Worm (Caenorhabditis elegans) whole organism, mixed stage, embryonic: ENCODE results near the gene T23F2.3.

Experiments
- M03D4.4 ChIP-seq: sonication (generic microtip); optimal IDR thresholded peaks from 2 replicates; lab custom pipeline; 2017; ENCODE audit warnings: mild to moderate bottlenecking, missing genetic modification characterization, missing compliant biosample characterization
- bed-3 ChIP-seq: fragments of 200-800 bp; sonication (Bioruptor generic); optimal IDR thresholded peaks from 3 replicates; lab custom pipeline; 2018; ENCODE audit warnings: mild to moderate bottlenecking, missing genetic modification characterization, moderate library complexity, missing compliant biosample characterization
- blmp-1 ChIP-seq: fragments of 150-350 bp; optimal IDR thresholded peaks from 2 replicates; lab custom pipeline; 2014; ENCODE audit warnings: missing biosample characterization, missing genetic modification characterization
- ceh-39 ChIP-seq: fragments of 150-350 bp; optimal IDR thresholded peaks from 2 replicates; lab custom pipeline; 2014; ENCODE audit warnings: missing biosample characterization, missing genetic modification characterization
- ceh-43 ChIP-seq: fragments of 200-800 bp; sonication (Bioruptor generic); optimal IDR thresholded peaks from 2 replicates; lab custom pipeline; 2018; ENCODE audit warnings: mild to moderate bottlenecking, missing genetic modification characterization, moderate library complexity, missing compliant biosample characterization
- ceh-83 ChIP-seq: fragments of 200-800 bp; sonication (Bioruptor generic); optimal IDR thresholded peaks from 2 replicates; lab custom pipeline; 2018; ENCODE audit warnings: mild to moderate bottlenecking, missing genetic modification characterization, missing compliant biosample characterization
- ces-1 ChIP-seq: fragments of 150-350 bp; optimal IDR thresholded peaks from 2 replicates; lab custom pipeline; 2014; ENCODE audit warnings: missing biosample characterization, missing genetic modification reagents, missing genetic modification characterization
- cnd-1 ChIP-seq: fragments of 200-800 bp; sonication (Bioruptor generic); optimal IDR thresholded peaks from 2 replicates; lab custom pipeline; 2018; ENCODE audit warnings: mild to moderate bottlenecking, missing genetic modification characterization, missing compliant biosample characterization
- drap-1 ChIP-seq: fragments of 200-800 bp; sonication (Bioruptor generic); optimal IDR thresholded peaks from 3 replicates; lab custom pipeline; 2018; ENCODE audit warnings: mild to moderate bottlenecking, missing genetic modification characterization, missing compliant biosample characterization
- elt-1 ChIP-seq: sonication (generic microtip); optimal IDR thresholded peaks from 2 replicates; lab custom pipeline; 2017; ENCODE audit warnings: missing genetic modification characterization, mild to moderate bottlenecking, missing compliant biosample characterization, antibody characterized with exemption, moderate library complexity, borderline replicate concordance; ENCODE audit not compliant: insufficient read depth
- elt-3 ChIP-seq: fragments of 150-350 bp; optimal IDR thresholded peaks from 2 replicates; lab custom pipeline; 2014; ENCODE audit warnings: missing biosample characterization, missing genetic modification characterization
- flh-1 ChIP-seq: fragments of 200-800 bp; sonication (Bioruptor generic); optimal IDR thresholded peaks from 2 replicates; lab custom pipeline; 2018; ENCODE audit warnings: mild to moderate bottlenecking, missing genetic modification characterization, moderate library complexity, missing compliant biosample characterization
- ham-2 ChIP-seq: fragments of 200-800 bp; sonication (Bioruptor generic); optimal IDR thresholded peaks from 2 replicates; lab custom pipeline; 2018; ENCODE audit warnings: mild to moderate bottlenecking, missing genetic modification characterization, missing compliant biosample characterization
- hlh-1 ChIP-seq: fragments of 150-350 bp; optimal IDR thresholded peaks from 2 replicates; lab custom pipeline; 2014; ENCODE audit warnings: missing biosample characterization, missing genetic modification reagents, missing genetic modification characterization
- lin-13 ChIP-seq: fragments of 150-350 bp; optimal IDR thresholded peaks from 2 replicates; lab custom pipeline; 2014; ENCODE audit warnings: missing biosample characterization, missing genetic modification characterization
- lin-32 ChIP-seq: fragments of 200-800 bp; sonication (Bioruptor generic); optimal IDR thresholded peaks from 2 replicates; lab custom pipeline; 2018; ENCODE audit warnings: mild to moderate bottlenecking, missing genetic modification characterization, missing compliant biosample characterization
- lsy-2 ChIP-seq: fragments of 150-350 bp; optimal IDR thresholded peaks from 2 replicates; lab custom pipeline; 2014; ENCODE audit warnings: missing biosample characterization, missing genetic modification characterization
- mab-5 ChIP-seq: fragments of 150-350 bp; optimal IDR thresholded peaks from 2 replicates; lab custom pipeline; 2014; ENCODE audit warnings: missing biosample characterization, missing genetic modification characterization
- mep-1 ChIP-seq: fragments of 150-350 bp; optimal IDR thresholded peaks from 2 replicates; lab custom pipeline; 2017; ENCODE audit warnings: missing biosample characterization, missing genetic modification reagents, missing genetic modification characterization, inconsistent platforms
- mls-2 ChIP-seq: sonication (generic microtip); optimal IDR thresholded peaks from 2 replicates; lab custom pipeline; 2016; ENCODE audit warnings: mild to moderate bottlenecking, missing genetic modification characterization, moderate library complexity, missing compliant biosample characterization
- nhr-12 ChIP-seq: fragments of 150-350 bp; optimal IDR thresholded peaks from 2 replicates; lab custom pipeline; 2014; ENCODE audit warnings: missing biosample characterization, missing genetic modification characterization
- nhr-2 ChIP-seq: fragments of 150-350 bp; optimal IDR thresholded peaks from 2 replicates; lab custom pipeline; 2014; ENCODE audit warnings: missing biosample characterization, missing genetic modification characterization
- nhr-237 ChIP-seq: fragments of 150-350 bp; optimal IDR thresholded peaks from 2 replicates; lab custom pipeline; 2014; ENCODE audit warnings: missing biosample characterization, missing genetic modification characterization
- nhr-28 ChIP-seq: fragments of 150-350 bp; optimal IDR thresholded peaks from 2 replicates; lab custom pipeline; 2014; ENCODE audit warnings: missing biosample characterization, missing genetic modification characterization
- nhr-76 ChIP-seq: sonication (generic microtip); optimal IDR thresholded peaks from 2 replicates; lab custom pipeline; 2017; ENCODE audit warnings: missing biosample characterization, missing genetic modification characterization
- pha-4 ChIP-seq: fragments of 150-350 bp; optimal IDR thresholded peaks from 2 replicates; lab custom pipeline; 2018; ENCODE audit warnings: missing biosample characterization, missing genetic modification reagents, missing genetic modification characterization
- sem-2 ChIP-seq: fragments of 200-800 bp; sonication (Bioruptor generic); optimal IDR thresholded peaks from 2 replicates; lab custom pipeline; 2018; ENCODE audit warnings: mild to moderate bottlenecking, missing genetic modification characterization, missing compliant biosample characterization
- snpc-4 ChIP-seq: fragments of 150-350 bp; optimal IDR thresholded peaks from 2 replicates; lab custom pipeline; 2014; ENCODE audit warnings: missing biosample characterization, missing genetic modification characterization
- sptf-1 ChIP-seq: sonication (generic microtip); optimal IDR thresholded peaks from 2 replicates; lab custom pipeline; 2017; ENCODE audit warnings: mild to moderate bottlenecking, missing genetic modification characterization, moderate library complexity, missing compliant biosample characterization
- tbx-8 ChIP-seq: fragments of 200-800 bp; sonication (Bioruptor generic); optimal IDR thresholded peaks from 2 replicates; lab custom pipeline; 2018; ENCODE audit warnings: mild to moderate bottlenecking, missing genetic modification characterization, moderate library complexity, missing compliant biosample characterization
- unc-120 ChIP-seq: sonication (generic microtip); optimal IDR thresholded peaks from 2 replicates; lab custom pipeline; 2017; ENCODE audit warnings: missing genetic modification characterization, missing compliant biosample characterization; ENCODE audit not compliant: poor library complexity, severe bottlenecking
- unc-39 ChIP-seq: fragments of 150-350 bp; optimal IDR thresholded peaks from 2 replicates; lab custom pipeline; 2014; ENCODE audit warnings: missing biosample characterization, missing genetic modification characterization
- unc-62 ChIP-seq: fragments of 150-350 bp; optimal IDR thresholded peaks from 2 replicates; lab custom pipeline; 2014; ENCODE audit warnings: missing biosample characterization, missing genetic modification reagents, missing genetic modification characterization
- zip-8 ChIP-seq: fragments of 150-350 bp; optimal IDR thresholded peaks from 2 replicates; lab custom pipeline; 2014; ENCODE audit warnings: missing biosample characterization, missing genetic modification characterization
- ztf-11 ChIP-seq: fragments of 150-350 bp; optimal IDR thresholded peaks from 2 replicates; lab custom pipeline; 2014; ENCODE audit warnings: missing biosample characterization, missing genetic modification characterization

The T23F2.3 gene

DNA sequence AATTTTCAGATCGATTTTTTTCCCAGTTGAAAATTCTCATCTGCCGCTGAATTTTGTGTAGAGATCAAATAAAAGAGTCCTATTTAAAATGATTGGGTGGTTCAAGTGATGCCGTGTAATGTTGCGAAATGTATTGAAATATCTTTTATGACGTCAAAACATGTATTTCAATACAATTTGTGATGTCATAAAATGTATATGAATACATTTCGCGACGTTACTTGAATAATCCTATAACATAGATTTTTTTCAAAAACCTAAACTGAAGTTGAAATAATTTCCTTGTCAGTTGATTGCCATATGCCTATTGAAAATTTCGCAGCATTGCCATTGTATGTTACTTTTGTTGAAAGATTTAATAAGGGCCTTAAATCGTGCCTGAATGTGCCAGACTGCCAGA is 22.6 kb downstream of the T23F2.3 start, which contains the start of gene F55D1.1:
Gene F55D1.1, plus strand, starts transcription at position 301 of the 400 bp plus-strand sequence.
- TF ChIP-seq unc-120 (tag; lab: Kevin White, UChicago) (no peak), ces-1 (no peak), unc-62 (GFP tag; lab: Kevin White, UChicago) (no peak), ham-2 (no peak), mab-5 (no peak), drap-1 (GFP tag; lab: Kevin White, UChicago) (no peak), mls-2 (no peak), ztf-11 (tag; lab: Kevin White, UChicago) (no peak), ceh-83 (GFP tag; lab: Kevin White, UChicago) (no peak)

DNA sequence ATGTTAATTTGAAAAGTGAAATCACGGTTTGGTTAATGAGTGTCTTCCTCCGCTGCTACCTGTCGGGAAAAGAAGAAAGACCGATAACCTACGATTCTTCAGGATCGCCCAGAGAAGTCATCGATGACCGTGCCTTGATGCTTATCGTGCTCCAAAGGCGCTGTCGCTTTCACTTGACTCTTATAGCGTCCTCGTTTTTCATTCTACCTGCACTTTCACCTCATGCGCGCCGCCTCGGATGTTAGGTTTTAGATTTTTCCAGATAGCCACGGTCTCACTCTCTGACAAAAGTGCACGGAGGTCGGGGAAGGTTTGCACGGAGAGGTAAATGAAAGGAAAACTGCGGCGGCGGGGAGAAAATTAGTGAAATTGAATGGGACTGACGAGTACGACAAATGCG is 23.3 kb downstream of the T23F2.3 start:
- peak; percentile 31 for TF ChIP-seq elt-1 (tag; lab: Kevin White, UChicago)
- no peak for TF ChIP-seq ceh-43
- TF ChIP-seq blmp-1 (tag; lab: Kevin White, UChicago), result peak; percentile 60

DNA sequence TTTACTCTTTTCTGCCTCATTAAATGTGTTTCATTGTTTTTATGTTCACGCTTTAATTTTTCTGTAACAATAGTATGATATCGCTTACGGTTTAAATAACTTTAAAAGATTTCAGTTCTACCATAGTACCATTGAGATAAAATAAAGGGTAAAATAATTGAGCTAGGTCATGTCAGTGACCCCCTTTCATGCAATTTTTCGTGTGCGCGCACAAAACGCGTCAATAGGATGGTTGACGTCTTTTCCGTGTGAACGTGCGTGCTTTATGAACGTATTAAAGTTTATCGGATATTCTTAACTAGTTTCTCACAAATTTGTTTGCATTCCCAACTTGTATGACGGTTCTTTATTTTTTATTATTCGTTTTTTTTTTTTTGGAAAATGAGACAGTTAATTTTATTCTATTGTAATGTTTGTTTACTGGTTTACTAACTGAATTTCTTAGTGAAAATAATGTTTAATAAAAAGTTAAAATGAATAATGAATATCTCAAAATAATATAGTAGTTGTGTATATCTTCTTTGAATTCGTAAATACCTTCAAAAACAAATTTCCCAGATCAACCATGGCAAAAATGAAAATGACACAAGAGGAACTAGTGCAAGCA is 26.1 kb downstream of the T23F2.3 start, which contains the start of gene C25F6.1:
Gene C25F6.1, plus strand, starts transcription at position 557 of the 607 bp plus-strand sequence.
- TF ChIP-seq hlh-1 (tag; lab: Kevin White, UChicago) (no peak), cnd-1 (no peak), blmp-1 (tag; lab: Kevin White, UChicago) (no peak), lin-13 (tag; lab: Kevin White, UChicago) (no peak), ces-1 (peak; percentile 21), elt-1 (tag; lab: Kevin White, UChicago) (no peak), mep-1 (tag; lab: Kevin White, UChicago) (no peak), ceh-83 (GFP tag; lab: Kevin White, UChicago) (no peak)

DNA sequence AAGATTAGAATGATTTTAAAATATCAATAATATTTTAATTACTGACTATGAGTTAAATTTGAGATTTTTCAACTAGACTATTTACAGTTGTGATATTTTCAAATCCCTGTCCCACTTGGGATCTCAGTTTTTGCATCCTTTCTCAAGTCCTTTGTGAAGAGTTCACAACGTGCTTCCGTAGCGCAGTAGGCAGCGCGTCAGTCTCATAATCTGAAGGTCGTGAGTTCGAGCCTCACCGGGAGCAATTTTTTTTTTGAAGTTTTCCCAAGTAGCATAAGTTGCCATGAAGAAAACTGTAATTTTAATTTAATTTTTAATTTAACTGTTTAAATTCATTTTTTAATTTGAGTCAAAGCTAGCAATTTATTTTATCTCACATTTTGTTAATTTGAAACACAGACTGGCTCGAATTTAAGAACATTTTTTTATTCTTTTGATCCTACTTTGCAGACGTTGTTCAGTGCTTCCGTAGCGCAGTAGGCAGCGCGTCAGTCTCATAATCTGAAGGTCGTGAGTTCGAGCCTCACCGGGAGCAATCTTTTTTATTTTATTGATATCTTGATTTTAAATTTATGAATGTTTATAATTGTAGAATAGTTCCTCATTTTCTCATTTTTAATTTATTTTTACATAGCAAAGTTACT is 26.7 kb downstream of the T23F2.3 start:
- TF ChIP-seq sptf-1 (tag; lab: Kevin White, UChicago) (no peak), ceh-39 (tag; lab: Kevin White, UChicago) (no peak), ceh-83 (GFP tag; lab: Kevin White, UChicago) (peak; percentile 54), elt-3 (no peak)

DNA sequence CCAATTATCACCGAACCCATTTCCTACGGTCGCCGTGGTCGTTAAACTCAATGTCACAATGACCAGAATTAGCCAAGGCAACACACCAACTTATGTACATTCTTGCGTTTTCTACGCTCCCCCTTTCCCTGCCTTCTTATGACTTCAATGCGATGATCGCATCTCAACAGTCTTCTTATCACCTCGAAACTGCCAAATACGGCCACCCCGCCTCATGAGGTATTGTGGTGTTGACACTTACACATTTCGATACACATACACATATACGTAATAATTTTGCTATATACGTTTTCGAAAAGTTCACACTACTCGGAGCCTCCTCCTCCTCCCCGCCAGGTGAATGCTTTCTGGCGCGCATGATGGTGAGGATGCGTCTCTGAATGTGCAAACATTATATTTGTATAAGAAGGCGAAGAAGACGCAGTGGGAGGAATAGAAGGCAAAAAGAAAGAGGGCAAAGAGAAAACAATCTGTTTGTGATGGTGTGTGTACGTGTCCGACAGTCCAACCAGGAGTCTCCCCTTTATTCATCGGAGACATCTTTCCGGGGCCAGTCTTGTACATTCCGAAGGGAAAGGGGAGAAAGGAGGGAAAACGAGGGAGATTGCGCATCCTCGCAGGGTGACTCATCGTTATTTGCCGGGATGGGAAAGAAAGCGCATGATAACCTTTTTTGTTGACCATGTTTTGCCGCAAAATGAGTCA is 32.1 kb downstream of the T23F2.3 start:
- TF ChIP-seq drap-1 (GFP tag; lab: Kevin White, UChicago) (no peak), ceh-43 (no peak), cnd-1 (no peak), ham-2 (peak; percentile 1), unc-62 (GFP tag; lab: Kevin White, UChicago) (no peak), sem-2 (GFP tag; lab: Kevin White, UChicago) (no peak), tbx-8 (GFP tag; lab: Kevin White, UChicago) (no peak), bed-3 (no peak), nhr-2 (tag; lab: Kevin White, UChicago) (peak; percentile 7), flh-1 (GFP tag; lab: Kevin White, UChicago) (no peak), snpc-4 (tag; lab: Kevin White, UChicago) (no peak), mls-2 (peak; percentile 33), lsy-2 (tag; lab: Kevin White, UChicago) (no peak), elt-3 (no peak), pha-4 (tag; lab: Kevin White, UChicago) (peak; percentile 29), ceh-83 (GFP tag; lab: Kevin White, UChicago) (no peak), ztf-11 (tag; lab: Kevin White, UChicago) (peak; percentile 3), lin-32 (GFP tag; lab: Kevin White, UChicago) (no peak), nhr-28 (tag; lab: Kevin White, UChicago) (no peak), mep-1 (tag; lab: Kevin White, UChicago) (peak; percentile 11), unc-120 (tag; lab: Kevin White, UChicago) (no peak), unc-39 (tag; lab: Kevin White, UChicago) (no peak), zip-8 (tag; lab: Kevin White, UChicago) (no peak), blmp-1 (tag; lab: Kevin White, UChicago) (peak; percentile 72), nhr-76 (tag; lab: Kevin White, UChicago) (no peak), nhr-12 (tag; lab: Kevin White, UChicago) (no peak), mab-5 (no peak), elt-1 (tag; lab: Kevin White, UChicago) (no peak), hlh-1 (tag; lab: Kevin White, UChicago) (no peak), M03D4.4 (no peak), ces-1 (no peak), sptf-1 (tag; lab: Kevin White, UChicago) (no peak), lin-13 (tag; lab: Kevin White, UChicago) (no peak), ceh-39 (tag; lab: Kevin White, UChicago) (no peak), nhr-237 (tag; lab: Kevin White, UChicago) (peak; percentile 7)
- TF ChIP-seq, all 35 proteins: peak for 8
